ENCODE assay signal across 3 worm cellular contexts in genomic region chrIII:668303-668893, ce11.
A peak's percentile ranks its signal among the peaks of the same experiment; 100 is the strongest.
TF ChIP-seq lines count a peak whose summit lies in the region.

W02B3.3 (minus strand) TSS chrIII:668433.

TF ChIP-seq in whole organism, L2 larva, 48 proteins besides CTCF, POLR2A, EP300 and RAD21 (continued from another document):
- TF ChIP-seq ceh-16 (tag; optimal IDR thresholded peaks at IDR 0.05; lab: Kevin White, UChicago): no peak
- TF ChIP-seq alr-1 (tag; optimal IDR thresholded peaks at IDR 0.05; lab: Kevin White, UChicago): peak; percentile 27
- no peak for TF ChIP-seq ZK546.5 (tag; optimal IDR thresholded peaks at IDR 0.05; lab: Kevin White, UChicago)
- peak; percentile 92 for TF ChIP-seq nhr-129 (tag; optimal IDR thresholded peaks at IDR 0.05; lab: Kevin White, UChicago)
- TF ChIP-seq sma-9 (GFP tag; optimal IDR thresholded peaks at IDR 0.05; lab: Kevin White, UChicago): peak; percentile 63
- TF ChIP-seq sma-9 (tag; optimal IDR thresholded peaks at IDR 0.05; lab: Kevin White, UChicago): no peak
- no peak for TF ChIP-seq nhr-77 (tag; optimal IDR thresholded peaks at IDR 0.05; lab: Kevin White, UChicago)
- TF ChIP-seq snpc-4 (tag; optimal IDR thresholded peaks at IDR 0.05; lab: Kevin White, UChicago): peak; percentile 29
- TF ChIP-seq gmeb-1 (tag; optimal IDR thresholded peaks at IDR 0.05; lab: Kevin White, UChicago): no peak
- TF ChIP-seq sma-3 (GFP tag; optimal IDR thresholded peaks at IDR 0.05; lab: Kevin White, UChicago): no peak
- no peak for TF ChIP-seq nhr-23 (tag; optimal IDR thresholded peaks at IDR 0.05; lab: Kevin White, UChicago)
- no peak for TF ChIP-seq peb-1 (tag; optimal IDR thresholded peaks at IDR 0.05; lab: Kevin White, UChicago)
- TF ChIP-seq zag-1 (tag; optimal IDR thresholded peaks at IDR 0.05; lab: Kevin White, UChicago): peak; percentile 90
- TF ChIP-seq ama-1 (optimal IDR thresholded peaks at IDR 0.05; lab: Kevin White, UChicago): no peak
- no peak for TF ChIP-seq R02D3.7 (tag; optimal IDR thresholded peaks at IDR 0.05; lab: Kevin White, UChicago)
- no peak for TF ChIP-seq ztf-1 (GFP tag; conservative IDR thresholded peaks at IDR 0.05; lab: Robert Waterston, UW)
- no peak for TF ChIP-seq nhr-10 (tag; optimal IDR thresholded peaks at IDR 0.05; lab: Kevin White, UChicago)
- peak in 1 of 2 experiments; percentile 52 for TF ChIP-seq mdl-1 (tag; optimal IDR thresholded peaks at IDR 0.05; lab: Kevin White, UChicago)
- TF ChIP-seq ztf-4 (tag; optimal IDR thresholded peaks at IDR 0.05; lab: Kevin White, UChicago): peak; percentile 41
- TF ChIP-seq nhr-237 (tag; optimal IDR thresholded peaks at IDR 0.05; lab: Kevin White, UChicago): no peak
- TF ChIP-seq elt-1 (tag; optimal IDR thresholded peaks at IDR 0.05; lab: Kevin White, UChicago): no peak
- TF ChIP-seq elt-3 (tag; optimal IDR thresholded peaks at IDR 0.05; lab: Kevin White, UChicago): no peak
- peak; percentile 10 for TF ChIP-seq Y55F3AM.14 (GFP tag; optimal IDR thresholded peaks at IDR 0.05; lab: Kevin White, UChicago)
- no peak for TF ChIP-seq skn-1 (tag; optimal IDR thresholded peaks at IDR 0.05; lab: Kevin White, UChicago)
- no peak for TF ChIP-seq ceh-82 (tag; optimal IDR thresholded peaks at IDR 0.05; lab: Kevin White, UChicago)

TF ChIP-seq in whole organism, L4 larva, 104 proteins besides CTCF, POLR2A, EP300 and RAD21 (continued from another document):
- TF ChIP-seq mes-2 (tag; optimal IDR thresholded peaks at IDR 0.05; lab: Kevin White, UChicago; ENCODE audit: poor library complexity, severe bottlenecking) (peak; percentile 62), mep-1 (tag; optimal IDR thresholded peaks at IDR 0.05; lab: Kevin White, UChicago) (peak; percentile 79), unc-62 (GFP tag; optimal IDR thresholded peaks at IDR 0.05 in 1 of 2; lab: Kevin White, UChicago) (peak in 1 of 2 experiments; percentile 94), unc-62 (tag; optimal IDR thresholded peaks at IDR 0.05; lab: Kevin White, UChicago) (no peak), nhr-11 (tag; optimal IDR thresholded peaks at IDR 0.05; lab: Kevin White, UChicago) (peak; percentile 23)
TF ChIP-seq in whole organism, L4 larva: peak in this region for 20.

TF ChIP-seq in whole organism, late embryonic, 69 proteins besides CTCF, POLR2A, EP300 and RAD21 (continued from another document):
- TF ChIP-seq ttx-3 (tag; optimal IDR thresholded peaks at IDR 0.05; lab: Kevin White, UChicago) (no peak), unc-86 (tag; optimal IDR thresholded peaks at IDR 0.05; lab: Kevin White, UChicago) (no peak), unc-42 (tag; optimal IDR thresholded peaks at IDR 0.05; lab: Kevin White, UChicago) (peak; percentile 94), pag-3 (tag; optimal IDR thresholded peaks at IDR 0.05; lab: Kevin White, UChicago; ENCODE audit: borderline replicate concordance) (peak; percentile 33), ceh-34 (tag; optimal IDR thresholded peaks at IDR 0.05; lab: Kevin White, UChicago) (peak; percentile 16), ahr-1 (tag; optimal IDR thresholded peaks at IDR 0.05; lab: Kevin White, UChicago) (no peak), eyg-1 (tag; optimal IDR thresholded peaks at IDR 0.05; lab: Kevin White, UChicago) (no peak), ceh-9 (tag; optimal IDR thresholded peaks at IDR 0.05; lab: Kevin White, UChicago) (no peak), elt-4 (tag; optimal IDR thresholded peaks at IDR 0.05; lab: Kevin White, UChicago) (no peak), nfya-1 (tag; optimal IDR thresholded peaks at IDR 0.05; lab: Kevin White, UChicago) (peak; percentile 23), elt-2 (tag; optimal IDR thresholded peaks at IDR 0.05; lab: Kevin White, UChicago) (no peak), pqm-1 (tag; optimal IDR thresholded peaks at IDR 0.05; lab: Kevin White, UChicago) (no peak), ceh-24 (tag; optimal IDR thresholded peaks at IDR 0.05; lab: Kevin White, UChicago) (no peak), fkh-10 (GFP tag; optimal IDR thresholded peaks at IDR 0.05; lab: Kevin White, UChicago) (peak; percentile 21), nhr-232 (tag; optimal IDR thresholded peaks at IDR 0.05; lab: Kevin White, UChicago) (no peak), T23F11.4 (GFP tag; optimal IDR thresholded peaks at IDR 0.05; lab: Kevin White, UChicago) (no peak), ama-1 (optimal IDR thresholded peaks at IDR 0.05; lab: Kevin White, UChicago) (no peak), ceh-48 (tag; optimal IDR thresholded peaks at IDR 0.05; lab: Kevin White, UChicago) (no peak), tbx-2 (tag; optimal IDR thresholded peaks at IDR 0.05; lab: Kevin White, UChicago) (peak; percentile 67)
